Worm (Caenorhabditis elegans) whole organism, L4 larva: ENCODE data around the gene rps-18.

Experiments used
- mdl-1 ChIP-seq, 2 experiments: fragments of 150-350 bp in 1 of 2; sonication (generic microtip) in 1 of 2; optimal IDR thresholded peaks; 2 replicates each; lab custom pipeline; 2014 to 2017; ENCODE audit warnings: missing biosample characterization in 2 of 2, missing genetic modification characterization in 2 of 2
- nhr-28 ChIP-seq: fragments of 150-350 bp; optimal IDR thresholded peaks from 2 replicates; lab custom pipeline; 2014; ENCODE audit warnings: missing biosample characterization, missing genetic modification characterization

ce11 chrIV:14868560-14868959, 43.1 kb downstream of the rps-18 start:
- TF ChIP-seq nhr-28 (tag; lab: Kevin White, UChicago) = no peak
- TF ChIP-seq mdl-1 (tag; optimal IDR thresholded peaks at IDR 0.05; lab: Kevin White, UChicago) = no peak
